Fruit fly (Drosophila melanogaster) whole organism, embryonic: Measurements from ENCODE around the gene CG3009.
A peak's percentile ranks its signal among the peaks of the same experiment; 100 is the strongest.

ENCODE experiments used
- Bgb ChIP-seq: fragments of 200-800 bp; sonication (Bioruptor generic); IDR thresholded peaks from 2 replicates; pipeline ENCODE4 v1.3.6; 2022; ENCODE audit warnings: missing biosample characterization, missing genetic modification characterization; ENCODE audit not compliant: partially characterized antibody
- CG10209 ChIP-seq: fragments of 200-800 bp; sonication (Bioruptor generic); optimal IDR thresholded peaks from 3 replicates; lab custom pipeline; 2017; ENCODE audit warnings: missing biosample characterization, mild to moderate bottlenecking, missing genetic modification characterization, missing genetic modification reagents
- CG10543 ChIP-seq: fragments of 200-800 bp; sonication (Bioruptor generic); optimal IDR thresholded peaks from 3 replicates; lab custom pipeline; 2017; ENCODE audit warnings: missing biosample characterization, mild to moderate bottlenecking, missing genetic modification characterization, moderate library complexity
- CG12299 ChIP-seq: fragments of 200-800 bp; sonication (Bioruptor generic); optimal IDR thresholded peaks from 2 replicates; lab custom pipeline; 2018; ENCODE audit warnings: missing biosample characterization, mild to moderate bottlenecking, missing genetic modification characterization
- CG12391 ChIP-seq: fragments of 200-800 bp; sonication (Bioruptor generic); optimal IDR thresholded peaks from 3 replicates; lab custom pipeline; 2018; ENCODE audit warnings: missing biosample characterization, mild to moderate bottlenecking, missing genetic modification characterization, moderate library complexity
- CG13894 ChIP-seq: fragments of 200-800 bp; sonication (Bioruptor generic); optimal IDR thresholded peaks from 3 replicates; lab custom pipeline; 2018; ENCODE audit warnings: missing biosample characterization, mild to moderate bottlenecking, missing genetic modification characterization, moderate library complexity
- CG14014 ChIP-seq: fragments of 200-800 bp; sonication (Bioruptor generic); IDR thresholded peaks from 2 replicates; pipeline ENCODE4 v1.3.6; 2022; ENCODE audit warnings: missing biosample characterization, missing genetic modification characterization
- CG15011 ChIP-seq: fragments of 200-800 bp; sonication (Bioruptor generic); optimal IDR thresholded peaks from 3 replicates; lab custom pipeline; 2018; ENCODE audit warnings: missing biosample characterization, mild to moderate bottlenecking, missing genetic modification characterization
- CG15269 ChIP-seq: fragments of 200-800 bp; sonication (Bioruptor generic); optimal IDR thresholded peaks from 2 replicates; lab custom pipeline; 2018; ENCODE audit warnings: missing biosample characterization, mild to moderate bottlenecking, missing genetic modification characterization, moderate library complexity
- CG16815 ChIP-seq: fragments of 200-800 bp; sonication (Bioruptor generic); optimal IDR thresholded peaks from 3 replicates; lab custom pipeline; 2017; ENCODE audit warnings: missing biosample characterization, mild to moderate bottlenecking, missing genetic modification characterization
- CG18011 ChIP-seq: fragments of 200-800 bp; sonication (Bioruptor generic); optimal IDR thresholded peaks from 2 replicates; lab custom pipeline; 2017; ENCODE audit warnings: missing biosample characterization, missing genetic modification characterization, mild to moderate bottlenecking, moderate library complexity, missing genotype
- CG2116 ChIP-seq: fragments of 200-800 bp; sonication (Bioruptor generic); optimal IDR thresholded peaks from 3 replicates; lab custom pipeline; 2018; ENCODE audit warnings: missing biosample characterization, mild to moderate bottlenecking, missing genetic modification characterization
- CG2199 ChIP-seq: fragments of 200-800 bp; sonication (Bioruptor generic); IDR thresholded peaks from 3 replicates; pipeline ENCODE4 v1.3.6; 2022; ENCODE audit warnings: missing biosample characterization, missing genetic modification characterization
- CG2678 ChIP-seq: fragments of 200-800 bp; sonication (Bioruptor generic); optimal IDR thresholded peaks from 3 replicates; lab custom pipeline; 2019; ENCODE audit warnings: missing biosample characterization, mild to moderate bottlenecking, missing genetic modification characterization, moderate library complexity
- CG30020 ChIP-seq: fragments of 200-800 bp; optimal IDR thresholded peaks from 2 replicates; lab custom pipeline; 2019; ENCODE audit warnings: missing biosample characterization, mild to moderate bottlenecking, missing genetic modification characterization, moderate library complexity
- CG31365 ChIP-seq: fragments of 200-800 bp; sonication (Bioruptor generic); optimal IDR thresholded peaks from 2 replicates; lab custom pipeline; 2018; ENCODE audit warnings: missing biosample characterization, mild to moderate bottlenecking, missing genetic modification characterization
- CG31388 ChIP-seq: fragments of 200-800 bp; sonication (Bioruptor generic); optimal IDR thresholded peaks from 2 replicates; lab custom pipeline; 2016; ENCODE audit warnings: missing biosample characterization, missing genetic modification characterization
- CG6813 ChIP-seq: fragments of 200-800 bp; sonication (Bioruptor generic); optimal IDR thresholded peaks from 2 replicates; lab custom pipeline; 2017; ENCODE audit warnings: missing biosample characterization, missing genetic modification characterization, mild to moderate bottlenecking, moderate library complexity, missing genetic modification reagents
- CG7556 ChIP-seq: fragments of 200-800 bp; sonication (Bioruptor generic); optimal IDR thresholded peaks from 2 replicates; lab custom pipeline; 2017; ENCODE audit warnings: missing biosample characterization, mild to moderate bottlenecking, missing genetic modification characterization
- CG7786 ChIP-seq: fragments of 200-800 bp; sonication (Bioruptor generic); optimal IDR thresholded peaks from 2 replicates; lab custom pipeline; 2016; ENCODE audit warnings: missing biosample characterization, missing genetic modification characterization
- CkIIα-i1 ChIP-seq: fragments of 200-800 bp; sonication (Bioruptor generic); IDR thresholded peaks from 2 replicates; pipeline ENCODE4 v1.3.6; 2022; ENCODE audit warnings: missing biosample characterization, missing genetic modification characterization
- Deaf1 ChIP-seq: fragments of 200-800 bp; optimal IDR thresholded peaks from 3 replicates; lab custom pipeline; 2019; ENCODE audit warnings: missing biosample characterization, mild to moderate bottlenecking, missing genetic modification characterization, moderate library complexity
- Dip3 ChIP-seq: fragments of 200-800 bp; sonication (Bioruptor generic); optimal IDR thresholded peaks from 3 replicates; lab custom pipeline; 2016; ENCODE audit warnings: missing biosample characterization, missing genetic modification characterization
- Dp ChIP-seq: fragments of 200-800 bp; sonication (Bioruptor generic); optimal IDR thresholded peaks from 2 replicates; lab custom pipeline; 2018; ENCODE audit warnings: missing biosample characterization, mild to moderate bottlenecking, missing genetic modification characterization, moderate library complexity
- ERR ChIP-seq: fragments of 200-800 bp; sonication (Bioruptor generic); optimal IDR thresholded peaks from 2 replicates; lab custom pipeline; 2016; ENCODE audit warnings: missing biosample characterization, missing genetic modification characterization
- HLH54F ChIP-seq: fragments of 200-800 bp; sonication (Bioruptor generic); optimal IDR thresholded peaks from 3 replicates; lab custom pipeline; 2016; ENCODE audit warnings: missing biosample characterization, missing genetic modification characterization
- Hand ChIP-seq: fragments of 200-800 bp; sonication (Bioruptor generic); optimal IDR thresholded peaks from 2 replicates; lab custom pipeline; 2017; ENCODE audit warnings: mild to moderate bottlenecking, missing biosample characterization, missing genetic modification reagents, missing genetic modification characterization
- Hey ChIP-seq: fragments of 200-800 bp; sonication (Bioruptor generic); optimal IDR thresholded peaks from 3 replicates; lab custom pipeline; 2018; ENCODE audit warnings: missing biosample characterization, mild to moderate bottlenecking, missing genetic modification characterization
- Hr3 ChIP-seq: fragments of 200-800 bp; sonication (Bioruptor generic); optimal IDR thresholded peaks from 3 replicates; lab custom pipeline; 2016; ENCODE audit warnings: missing biosample characterization, missing genetic modification characterization
- Sox102F ChIP-seq: fragments of 200-800 bp; sonication (Bioruptor generic); optimal IDR thresholded peaks from 2 replicates; lab custom pipeline; 2018; ENCODE audit warnings: missing biosample characterization, mild to moderate bottlenecking, missing genetic modification characterization, moderate library complexity
- Spps ChIP-seq: fragments of 200-800 bp; sonication (Bioruptor generic); optimal IDR thresholded peaks from 2 replicates; lab custom pipeline; 2018; ENCODE audit warnings: missing biosample characterization, mild to moderate bottlenecking, missing genetic modification characterization
- ab ChIP-seq: fragments of 200-800 bp; sonication (Bioruptor generic); optimal IDR thresholded peaks from 2 replicates; lab custom pipeline; 2016; ENCODE audit warnings: missing biosample characterization, missing genetic modification characterization
- cas ChIP-seq: fragments of 200-800 bp; sonication (Bioruptor generic); IDR thresholded peaks from 2 replicates; pipeline ENCODE4 v1.3.6; 2022; ENCODE audit warnings: missing biosample characterization, missing genetic modification characterization
- cato ChIP-seq: fragments of 200-800 bp; sonication (Bioruptor generic); optimal IDR thresholded peaks from 2 replicates; lab custom pipeline; 2016; ENCODE audit warnings: missing biosample characterization, missing genetic modification characterization, borderline replicate concordance
- crol ChIP-seq: fragments of 200-800 bp; sonication (Bioruptor generic); IDR thresholded peaks from 2 replicates; pipeline ENCODE4 v1.3.6; 2022; ENCODE audit warnings: missing biosample characterization, missing genetic modification characterization
- esg ChIP-seq: fragments of 200-800 bp; sonication (Bioruptor generic); conservative IDR thresholded peaks from 2 replicates; pipeline ENCODE4 v1.3.6; 2022; ENCODE audit warnings: missing biosample characterization, missing genetic modification characterization
- fd96Cb ChIP-seq: fragments of 200-800 bp; sonication (Bioruptor generic); optimal IDR thresholded peaks from 2 replicates; lab custom pipeline; 2018; ENCODE audit warnings: missing biosample characterization, mild to moderate bottlenecking, missing genetic modification characterization, moderate library complexity
- fru ChIP-seq: fragments of >200 bp; optimal IDR thresholded peaks from 2 replicates; lab custom pipeline; 2017
- gfzf ChIP-seq: fragments of 200-800 bp; sonication (Bioruptor generic); optimal IDR thresholded peaks from 2 replicates; lab custom pipeline; 2016; ENCODE audit warnings: missing biosample characterization, mild to moderate bottlenecking, missing genetic modification characterization, moderate library complexity
- hkb ChIP-seq, 2 experiments: fragments of 200-800 bp in 1 of 2; fragments of >200 bp in 1 of 2; sonication (Bioruptor generic) in 1 of 2; IDR thresholded peaks in 1 of 2; optimal IDR thresholded peaks in 1 of 2; 2 replicates each; pipeline versions ENCODE4 v1.3.6 to Lab custom; 2017 to 2022; ENCODE audit warnings: missing biosample characterization in 1 of 2, missing genetic modification characterization in 1 of 2
- jumu ChIP-seq: fragments of 200-800 bp; sonication (Bioruptor generic); optimal IDR thresholded peaks from 3 replicates; lab custom pipeline; 2016; ENCODE audit warnings: missing biosample characterization, missing genetic modification characterization
- kni ChIP-seq: fragments of 200-800 bp; sonication (Bioruptor generic); optimal IDR thresholded peaks from 3 replicates; lab custom pipeline; 2017; ENCODE audit warnings: mild to moderate bottlenecking, missing biosample characterization, missing genetic modification reagents, missing genetic modification characterization
- mam ChIP-seq: fragments of 200-800 bp; sonication (Bioruptor generic); optimal IDR thresholded peaks from 3 replicates; lab custom pipeline; 2016; ENCODE audit warnings: missing biosample characterization, missing genetic modification characterization
- oc ChIP-seq: fragments of 200-800 bp; sonication (Bioruptor generic); optimal IDR thresholded peaks from 2 replicates; lab custom pipeline; 2018; ENCODE audit warnings: missing biosample characterization, mild to moderate bottlenecking, missing genetic modification characterization, moderate library complexity
- pnt ChIP-seq: fragments of 200-800 bp; sonication (Bioruptor generic); optimal IDR thresholded peaks from 3 replicates; lab custom pipeline; 2016; ENCODE audit warnings: missing biosample characterization, missing genetic modification characterization
- seq ChIP-seq: fragments of 200-800 bp; sonication (Bioruptor generic); IDR thresholded peaks from 2 replicates; pipeline ENCODE4 v1.3.6; 2022; ENCODE audit warnings: missing biosample characterization, missing genetic modification characterization
- slou ChIP-seq: fragments of 200-800 bp; sonication (Bioruptor generic); optimal IDR thresholded peaks from 3 replicates; lab custom pipeline; 2016; ENCODE audit warnings: missing biosample characterization, missing genetic modification characterization
- so ChIP-seq: fragments of 200-800 bp; sonication (Bioruptor generic); IDR thresholded peaks from 3 replicates; pipeline ENCODE4 v1.3.6; 2022; ENCODE audit warnings: missing biosample characterization, missing genetic modification characterization
- tna ChIP-seq: fragments of 200-800 bp; sonication (Bioruptor generic); IDR thresholded peaks from 2 replicates; pipeline ENCODE4 v1.3.6; 2022; ENCODE audit warnings: missing biosample characterization, missing genetic modification characterization; ENCODE audit not compliant: partially characterized antibody
- unpg ChIP-seq: fragments of 200-800 bp; sonication (Bioruptor generic); optimal IDR thresholded peaks from 3 replicates; lab custom pipeline; 2018; ENCODE audit warnings: missing biosample characterization, mild to moderate bottlenecking, missing genetic modification characterization, moderate library complexity
- zf30C ChIP-seq: fragments of 200-800 bp; sonication (Bioruptor generic); optimal IDR thresholded peaks from 3 replicates; lab custom pipeline; 2018; ENCODE audit warnings: missing biosample characterization, mild to moderate bottlenecking, missing genetic modification characterization

Gene CG3009

DNA sequence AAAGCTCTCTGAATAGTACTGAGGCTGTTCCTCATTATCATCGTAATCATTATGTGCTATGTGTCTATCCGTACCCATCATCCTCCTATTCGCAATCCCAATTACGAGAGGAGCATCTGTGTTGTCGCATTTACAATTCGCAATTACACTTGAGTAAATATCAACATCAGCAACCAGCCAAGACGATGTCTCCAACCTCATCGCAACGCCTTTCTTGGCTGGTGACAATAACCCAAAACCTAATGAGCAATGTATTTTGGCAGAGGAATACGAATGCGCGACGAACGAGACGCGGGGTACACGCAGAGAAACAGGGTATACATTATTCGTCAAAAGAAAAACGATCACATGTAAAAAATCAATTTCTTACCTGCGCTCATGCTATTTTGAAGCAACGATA is 56.0 kb downstream of the CG3009 start (continued):
- TF ChIP-seq zf30C (GFP tag; lab: Kevin White, UChicago) (peak; percentile 8), CG14014 (GFP tag; lab: Robert Waterston, UW) (no peak), CG31388 (GFP tag; lab: Kevin White, UChicago) (no peak), so (GFP tag; lab: Robert Waterston, UW) (peak; percentile 22; the same call in 1 of the 3 replicates), seq (GFP tag; lab: Robert Waterston, UW) (no peak), CG16815 (GFP tag; lab: Kevin White, UChicago) (no peak), kni (GFP tag; lab: Kevin White, UChicago) (no peak), ERR (GFP tag; lab: Kevin White, UChicago) (no peak), CG2116 (GFP tag; lab: Kevin White, UChicago) (no peak), CG18011 (GFP tag; lab: Kevin White, UChicago) (no peak), CG2678 (tag; lab: Kevin White, UChicago) (peak; percentile 44), CG13894 (tag; lab: Kevin White, UChicago) (peak; percentile 39), Bgb (GFP tag; lab: Robert Waterston, UW) (no peak), fd96Cb (no peak), Dip3 (GFP tag; lab: Kevin White, UChicago) (peak; percentile 16), jumu (GFP tag; lab: Kevin White, UChicago) (no peak), pnt (GFP tag; lab: Kevin White, UChicago) (no peak), Hand (GFP tag; lab: Kevin White, UChicago) (peak; percentile 19), CG15011 (GFP tag; lab: Kevin White, UChicago) (no peak), CG7786 (GFP tag; lab: Kevin White, UChicago) (peak; percentile 18), CG2199 (GFP tag; lab: Robert Waterston, UW) (no peak), CG7556 (no peak), CG10543 (GFP tag; lab: Kevin White, UChicago) (no peak), Hey (tag; lab: Kevin White, UChicago) (peak; percentile 23), esg (GFP tag; lab: Robert Waterston, UW) (no peak), CG30020 (no peak), hkb (optimal IDR thresholded peaks at IDR 0.05; lab: Kevin White, UChicago) (no peak), hkb (GFP tag; IDR thresholded peaks at IDR 0.05; lab: Robert Waterston, UW) (no peak), ab (GFP tag; lab: Kevin White, UChicago) (no peak), Deaf1 (tag; lab: Kevin White, UChicago) (no peak), CkIIα-i1 (no peak), unpg (GFP tag; lab: Kevin White, UChicago) (no peak), mam (GFP tag; lab: Kevin White, UChicago) (no peak), HLH54F (GFP tag; lab: Kevin White, UChicago) (peak; percentile 35), cato (GFP tag; lab: Kevin White, UChicago) (no peak), Sox102F (GFP tag; lab: Kevin White, UChicago) (peak; percentile 8), tna (GFP tag; lab: Robert Waterston, UW) (no peak), fru (lab: Kevin White, UChicago) (no peak), cas (GFP tag; lab: Robert Waterston, UW) (no peak), slou (no peak), CG12299 (tag; lab: Kevin White, UChicago) (no peak), oc (tag; lab: Kevin White, UChicago) (no peak), CG15269 (tag; lab: Kevin White, UChicago) (no peak), gfzf (GFP tag; lab: Kevin White, UChicago) (no peak), CG12391 (tag; lab: Kevin White, UChicago) (no peak), Hr3 (GFP tag; lab: Kevin White, UChicago) (no peak), CG6813 (GFP tag; lab: Kevin White, UChicago) (peak; percentile 39), CG31365 (tag; lab: Kevin White, UChicago) (no peak), Dp (GFP tag; lab: Kevin White, UChicago) (no peak), CG10209 (GFP tag; lab: Kevin White, UChicago) (peak; percentile 46), crol (GFP tag; lab: Robert Waterston, UW) (no peak), Spps (tag; lab: Kevin White, UChicago) (no peak)
